Fruit fly (Drosophila melanogaster): ENCODE results near the gene slmb.

- TF ChIP-seq EcR (GFP tag; optimal IDR thresholded peaks at IDR 0.05) (no peak), rn (GFP tag; IDR thresholded peaks at IDR 0.05) (no peak), fd96Ca (GFP tag; IDR thresholded peaks at IDR 0.05) (no peak), CG13204 (GFP tag; optimal IDR thresholded peaks at IDR 0.05) (no peak)
Measured at dm6 chr3R:21109712-21110111, 17.6 kb downstream of the slmb start.

Data from whole organism, pupa.